Worm (Caenorhabditis elegans) whole organism, early embryonic: ENCODE results near the gene T02H6.1.

Experiments used
- B0310.2 ChIP-seq: sonication (generic microtip); optimal IDR thresholded peaks from 2 replicates; lab custom pipeline; 2016; ENCODE audit warnings: mild to moderate bottlenecking, missing genetic modification characterization, missing compliant biosample characterization
- F13C5.2 ChIP-seq: sonication (generic microtip); optimal IDR thresholded peaks from 2 replicates; lab custom pipeline; 2017; ENCODE audit warnings: mild to moderate bottlenecking, missing genetic modification characterization, inconsistent platforms, missing compliant biosample characterization
- aly-1 ChIP-seq: sonication (generic microtip); optimal IDR thresholded peaks from 2 replicates; lab custom pipeline; 2016; ENCODE audit warnings: missing genetic modification characterization, missing compliant biosample characterization
- ama-1 ChIP-seq: fragments of 150-350 bp; optimal IDR thresholded peaks from 2 replicates; lab custom pipeline; 2014
- ceh-13 ChIP-seq: fragments of 200-800 bp; sonication (Bioruptor generic); optimal IDR thresholded peaks from 2 replicates; lab custom pipeline; 2018; ENCODE audit warnings: mild to moderate bottlenecking, missing genetic modification characterization, missing compliant biosample characterization
- ceh-36 ChIP-seq: sonication (generic microtip); optimal IDR thresholded peaks from 2 replicates; lab custom pipeline; 2016; ENCODE audit warnings: missing genetic modification characterization, inconsistent platforms, missing compliant biosample characterization
- ets-7 ChIP-seq: sonication (generic microtip); optimal IDR thresholded peaks from 2 replicates; lab custom pipeline; 2016; ENCODE audit warnings: missing genotype, missing genetic modification characterization, missing compliant biosample characterization
- flt-1 ChIP-seq: fragments of 200-800 bp; sonication (Bioruptor generic); IDR thresholded peaks from 2 replicates; pipeline ENCODE4 v1.3.6; 2022; ENCODE audit warnings: missing genetic modification characterization, missing compliant biosample characterization
- hmbx-1 ChIP-seq: sonication (generic microtip); optimal IDR thresholded peaks from 2 replicates; lab custom pipeline; 2016; ENCODE audit warnings: mild to moderate bottlenecking, missing genetic modification characterization, missing compliant biosample characterization
- hmg-4 ChIP-seq: fragments of 200-800 bp; sonication (Bioruptor generic); optimal IDR thresholded peaks from 2 replicates; lab custom pipeline; 2018; ENCODE audit warnings: mild to moderate bottlenecking, missing genetic modification characterization, missing compliant biosample characterization
- hnd-1 ChIP-seq: sonication (generic microtip); optimal IDR thresholded peaks from 2 replicates; lab custom pipeline; 2016; ENCODE audit warnings: missing genetic modification characterization, missing compliant biosample characterization
- pes-1 ChIP-seq: fragments of 200-800 bp; sonication (Bioruptor generic); IDR thresholded peaks from 2 replicates; pipeline ENCODE4 v1.3.6; 2022; ENCODE audit warnings: missing genetic modification reagents, missing genetic modification characterization, missing compliant biosample characterization
- scrt-1 ChIP-seq: fragments of 200-800 bp; sonication (Bioruptor generic); IDR thresholded peaks from 2 replicates; pipeline ENCODE4 v1.3.6; 2022; ENCODE audit warnings: missing genetic modification characterization, missing compliant biosample characterization
- sea-1 ChIP-seq: fragments of 200-800 bp; sonication (Bioruptor generic); conservative IDR thresholded peaks from 2 replicates; pipeline ENCODE4 v1.3.6; 2022; ENCODE audit warnings: missing genetic modification characterization, missing compliant biosample characterization
- tbx-11 ChIP-seq: fragments of 200-800 bp; sonication (Bioruptor generic); IDR thresholded peaks from 2 replicates; pipeline ENCODE4 v1.3.6; 2022; ENCODE audit warnings: missing genetic modification characterization, missing compliant biosample characterization
- tbx-37 ChIP-seq: fragments of 200-800 bp; sonication (Bioruptor generic); conservative IDR thresholded peaks from 2 replicates; pipeline ENCODE4 v1.3.6; 2022; ENCODE audit warnings: missing genetic modification reagents, missing genetic modification characterization, missing compliant biosample characterization
- tra-4 ChIP-seq: sonication (generic microtip); optimal IDR thresholded peaks from 2 replicates; lab custom pipeline; 2017; ENCODE audit warnings: missing genetic modification characterization, missing compliant biosample characterization

The T02H6.1 gene

ce11 chrII:757224-757623 lies 48.0 kb downstream of the T02H6.1 start:
- TF ChIP-seq hmbx-1 (tag; lab: Kevin White, UChicago) (no peak), hnd-1 (no peak), aly-1 (tag; lab: Kevin White, UChicago) (no peak), tra-4 (tag; lab: Kevin White, UChicago) (no peak), pes-1 (GFP tag; lab: Robert Waterston, UW) (no peak), ama-1 (no peak), scrt-1 (no peak), flt-1 (no peak), ets-7 (tag; lab: Kevin White, UChicago) (no peak), hmg-4 (GFP tag; lab: Kevin White, UChicago) (no peak), ceh-36 (no peak), tbx-11 (GFP tag; lab: Robert Waterston, UW) (no peak), F13C5.2 (tag; lab: Kevin White, UChicago) (no peak), sea-1 (no peak), tbx-37 (GFP tag; lab: Robert Waterston, UW) (no peak)

ce11 chrII:759788-760187 lies 50.6 kb downstream of the T02H6.1 start:
- no peak for TF ChIP-seq hmbx-1 (tag; lab: Kevin White, UChicago)
- TF ChIP-seq pes-1 (GFP tag; lab: Robert Waterston, UW) = no peak
- no peak for TF ChIP-seq tbx-11 (GFP tag; lab: Robert Waterston, UW)
- TF ChIP-seq scrt-1 = no peak
- no peak for TF ChIP-seq ets-7 (tag; lab: Kevin White, UChicago)
- no peak for TF ChIP-seq ceh-13 (GFP tag; lab: Kevin White, UChicago)

- TF ChIP-seq tra-4 (tag; lab: Kevin White, UChicago) (no peak), hmbx-1 (tag; lab: Kevin White, UChicago) (no peak), tbx-11 (GFP tag; lab: Robert Waterston, UW) (no peak), ceh-13 (GFP tag; lab: Kevin White, UChicago) (no peak), flt-1 (no peak)
Observed at ce11 chrII:760276-760675, 51.1 kb downstream of the T02H6.1 start.

- TF ChIP-seq hmg-4 (GFP tag; lab: Kevin White, UChicago) (no peak), ets-7 (tag; lab: Kevin White, UChicago) (no peak), F13C5.2 (tag; lab: Kevin White, UChicago) (no peak), ceh-36 (no peak), ama-1 (no peak), aly-1 (tag; lab: Kevin White, UChicago) (no peak), tra-4 (tag; lab: Kevin White, UChicago) (no peak), pes-1 (GFP tag; lab: Robert Waterston, UW) (no peak), tbx-37 (GFP tag; lab: Robert Waterston, UW) (no peak), tbx-11 (GFP tag; lab: Robert Waterston, UW) (no peak), ceh-13 (GFP tag; lab: Kevin White, UChicago) (no peak), hmbx-1 (tag; lab: Kevin White, UChicago) (no peak), sea-1 (no peak), scrt-1 (no peak), B0310.2 (tag; lab: Kevin White, UChicago) (no peak), flt-1 (no peak), hnd-1 (no peak)
Observed at ce11 chrII:762942-763341, 53.8 kb downstream of the T02H6.1 start.

ce11 chrII:764385-764784 lies 55.2 kb downstream of the T02H6.1 start:
- TF ChIP-seq pes-1 (GFP tag; lab: Robert Waterston, UW) = 0 out of 2 replicates have a peak, but pooled peaks have one; percentile 15
- no peak for TF ChIP-seq B0310.2 (tag; lab: Kevin White, UChicago)
- TF ChIP-seq ets-7 (tag; lab: Kevin White, UChicago) = no peak

- no peak for TF ChIP-seq pes-1 (GFP tag; lab: Robert Waterston, UW)
- no peak for TF ChIP-seq B0310.2 (tag; lab: Kevin White, UChicago)
Observed at ce11 chrII:765219-765618, 56.0 kb downstream of the T02H6.1 start, which contains the start of gene C08G5.7. Gene C08G5.7 (minus strand): TSS chrII:765319.

ce11 chrII:769250-769649 lies 60.1 kb downstream of the T02H6.1 start:
- TF ChIP-seq aly-1 (tag; lab: Kevin White, UChicago) = no peak
- no peak for TF ChIP-seq tra-4 (tag; lab: Kevin White, UChicago)
- no peak for TF ChIP-seq B0310.2 (tag; lab: Kevin White, UChicago)
- no peak for TF ChIP-seq ceh-36
- no peak for TF ChIP-seq hnd-1
- no peak for TF ChIP-seq tbx-11 (GFP tag; lab: Robert Waterston, UW)
- no peak for TF ChIP-seq ets-7 (tag; lab: Kevin White, UChicago)
- no peak for TF ChIP-seq flt-1
- no peak for TF ChIP-seq tbx-37 (GFP tag; lab: Robert Waterston, UW)
- TF ChIP-seq F13C5.2 (tag; lab: Kevin White, UChicago) = no peak
- no peak for TF ChIP-seq scrt-1
- no peak for TF ChIP-seq sea-1
- TF ChIP-seq hmg-4 (GFP tag; lab: Kevin White, UChicago) = no peak
- TF ChIP-seq ama-1 = no peak
- no peak for TF ChIP-seq hmbx-1 (tag; lab: Kevin White, UChicago)
- no peak for TF ChIP-seq ceh-13 (GFP tag; lab: Kevin White, UChicago)
- TF ChIP-seq pes-1 (GFP tag; lab: Robert Waterston, UW) = no peak

ce11 chrII:770253-770652 lies 61.1 kb downstream of the T02H6.1 start, which contains the start of gene C08G5.6:
Gene C08G5.6 (plus strand): TSS chrII:770553.
- TF ChIP-seq tra-4 (tag; lab: Kevin White, UChicago) (no peak), flt-1 (no peak), hmbx-1 (tag; lab: Kevin White, UChicago) (no peak), aly-1 (tag; lab: Kevin White, UChicago) (no peak), ceh-13 (GFP tag; lab: Kevin White, UChicago) (no peak), ets-7 (tag; lab: Kevin White, UChicago) (no peak), tbx-11 (GFP tag; lab: Robert Waterston, UW) (no peak), B0310.2 (tag; lab: Kevin White, UChicago) (no peak), F13C5.2 (tag; lab: Kevin White, UChicago) (no peak), pes-1 (GFP tag; lab: Robert Waterston, UW) (no peak), hmg-4 (GFP tag; lab: Kevin White, UChicago) (no peak)
